Worm (Caenorhabditis elegans) whole organism, L4 larva: Measurements from ENCODE around the gene Y73B6BL.14.
A peak's percentile ranks its signal among the peaks of the same experiment; 100 is the strongest.

Source experiments
- F10B5.3 ChIP-seq: sonication (generic microtip); optimal IDR thresholded peaks from 2 replicates; lab custom pipeline; 2016; ENCODE audit warnings: mild to moderate bottlenecking, missing genetic modification characterization, missing compliant biosample characterization
- F49E8.2 ChIP-seq: sonication (generic microtip); optimal IDR thresholded peaks from 2 replicates; lab custom pipeline; 2016; ENCODE audit warnings: missing compliant biosample characterization, mild to moderate bottlenecking, missing genetic modification characterization, borderline replicate concordance
- R02D3.7 ChIP-seq: fragments of 150-350 bp; sonication (generic microtip); optimal IDR thresholded peaks from 3 replicates; lab custom pipeline; 2014; ENCODE audit warnings: missing biosample characterization, missing genetic modification characterization
- T20F7.1 ChIP-seq: fragments of 200-800 bp; sonication (Bioruptor generic); optimal IDR thresholded peaks from 2 replicates; lab custom pipeline; 2018; ENCODE audit warnings: mild to moderate bottlenecking, missing genetic modification characterization, missing compliant biosample characterization
- ZK546.5 ChIP-seq, 2 experiments: sonication (generic microtip); optimal IDR thresholded peaks; 2 replicates each; lab custom pipeline; 2017; ENCODE audit warnings: missing biosample characterization in 2 of 2, missing genetic modification characterization in 2 of 2
- ceh-20 ChIP-seq: fragments of 200-800 bp; sonication (Bioruptor generic); IDR thresholded peaks from 2 replicates; pipeline ENCODE4 v1.3.6; 2022; ENCODE audit warnings: missing genetic modification reagents, missing genetic modification characterization, missing compliant biosample characterization
- ceh-28 ChIP-seq: fragments of 150-350 bp; optimal IDR thresholded peaks from 2 replicates; lab custom pipeline; 2014; ENCODE audit warnings: missing biosample characterization, missing genetic modification reagents, missing genetic modification characterization
- ceh-32 ChIP-seq: sonication (generic microtip); optimal IDR thresholded peaks from 2 replicates; lab custom pipeline; 2016; ENCODE audit warnings: mild to moderate bottlenecking, missing genetic modification characterization, missing compliant biosample characterization; ENCODE audit not compliant: poor library complexity
- ceh-44 ChIP-seq: fragments of 200-800 bp; sonication (Bioruptor generic); IDR thresholded peaks from 2 replicates; pipeline ENCODE4 v1.3.6; 2022; ENCODE audit warnings: missing genetic modification reagents, missing genetic modification characterization, missing compliant biosample characterization
- cey-2 ChIP-seq: sonication (generic microtip); optimal IDR thresholded peaks from 3 replicates; lab custom pipeline; 2017; ENCODE audit warnings: missing genetic modification characterization, mild to moderate bottlenecking, missing compliant biosample characterization, antibody characterized with exemption, borderline replicate concordance; ENCODE audit not compliant: insufficient read depth
- ctbp-1 ChIP-seq: fragments of 200-800 bp; sonication (Bioruptor generic); IDR thresholded peaks from 2 replicates; pipeline ENCODE4 v1.3.6; 2022; ENCODE audit warnings: missing genetic modification reagents, missing genetic modification characterization, missing compliant biosample characterization
- daf-12 ChIP-seq: fragments of 150-350 bp; optimal IDR thresholded peaks from 2 replicates; lab custom pipeline; 2014; ENCODE audit warnings: missing biosample characterization, missing genetic modification reagents, missing genetic modification characterization
- daf-16 ChIP-seq, 3 experiments: sonication (generic microtip); optimal IDR thresholded peaks; 2 replicates each; lab custom pipeline; 2016 to 2017; ENCODE audit warnings: missing genetic modification characterization in 3 of 3, missing genetic modification reagents in 3 of 3, mild to moderate bottlenecking in 2 of 3, missing compliant biosample characterization in 2 of 3, missing biosample characterization in 1 of 3, moderate library complexity in 1 of 3
- dmd-8 ChIP-seq: fragments of 200-800 bp; sonication (Bioruptor generic); IDR thresholded peaks from 2 replicates; pipeline ENCODE4 v1.3.6; 2022; ENCODE audit warnings: missing genetic modification characterization, missing compliant biosample characterization
- dpl-1 ChIP-seq: fragments of 150-350 bp; optimal IDR thresholded peaks from 2 replicates; lab custom pipeline; 2014; ENCODE audit warnings: missing biosample characterization, missing genetic modification reagents, missing genetic modification characterization
- dve-1 ChIP-seq: sonication (generic microtip); optimal IDR thresholded peaks from 2 replicates; lab custom pipeline; 2017; ENCODE audit warnings: antibody characterized with exemption, mild to moderate bottlenecking, missing genetic modification characterization, missing compliant biosample characterization; ENCODE audit not compliant: insufficient read depth
- fkh-10 ChIP-seq: fragments of 150-350 bp; optimal IDR thresholded peaks from 2 replicates; lab custom pipeline; 2014; ENCODE audit warnings: missing biosample characterization, missing genetic modification reagents, missing genetic modification characterization
- hlh-30 ChIP-seq: sonication (generic microtip); optimal IDR thresholded peaks from 2 replicates; lab custom pipeline; 2017; ENCODE audit warnings: antibody characterized with exemption, mild to moderate bottlenecking, missing genetic modification characterization, missing compliant biosample characterization; ENCODE audit not compliant: insufficient read depth
- lim-7 ChIP-seq: fragments of 200-800 bp; sonication (Bioruptor generic); IDR thresholded peaks from 2 replicates; pipeline ENCODE4 v1.3.6; 2022; ENCODE audit warnings: missing genetic modification characterization, missing compliant biosample characterization
- lin-38 ChIP-seq: fragments of 200-800 bp; sonication (Bioruptor generic); IDR thresholded peaks from 2 replicates; pipeline ENCODE4 v1.3.6; 2022; ENCODE audit warnings: missing genetic modification reagents, missing genetic modification characterization, missing compliant biosample characterization
- lin-39 ChIP-seq: fragments of 150-350 bp; optimal IDR thresholded peaks from 2 replicates; lab custom pipeline; 2014; ENCODE audit warnings: missing biosample characterization, missing genetic modification reagents, missing genetic modification characterization
- mdl-1 ChIP-seq, 2 experiments: fragments of 150-350 bp in 1 of 2; sonication (generic microtip) in 1 of 2; optimal IDR thresholded peaks; 2 replicates each; lab custom pipeline; 2014 to 2017; ENCODE audit warnings: missing biosample characterization in 2 of 2, missing genetic modification characterization in 2 of 2
- mdt-29 ChIP-seq: fragments of 200-800 bp; sonication (Bioruptor generic); IDR thresholded peaks from 2 replicates; pipeline ENCODE4 v1.3.6; 2022; ENCODE audit warnings: missing genetic modification reagents, missing genetic modification characterization, missing compliant biosample characterization
- mes-2 ChIP-seq: sonication (generic microtip); optimal IDR thresholded peaks from 2 replicates; lab custom pipeline; 2016; ENCODE audit warnings: missing genotype, mild to moderate bottlenecking, missing genetic modification characterization, missing compliant biosample characterization; ENCODE audit not compliant: poor library complexity, severe bottlenecking
- mxl-3 ChIP-seq: fragments of 200-800 bp; sonication (Bioruptor generic); optimal IDR thresholded peaks from 2 replicates; lab custom pipeline; 2018; ENCODE audit warnings: mild to moderate bottlenecking, missing genetic modification characterization, missing compliant biosample characterization
- nhr-48 ChIP-seq: sonication (generic microtip); optimal IDR thresholded peaks from 2 replicates; lab custom pipeline; 2016; ENCODE audit warnings: mild to moderate bottlenecking, missing genetic modification characterization, missing compliant biosample characterization
- nhr-6 ChIP-seq: fragments of 150-350 bp; optimal IDR thresholded peaks from 2 replicates; lab custom pipeline; 2014; ENCODE audit warnings: missing biosample characterization, missing genetic modification characterization
- nhr-76 ChIP-seq: fragments of 150-350 bp; optimal IDR thresholded peaks from 2 replicates; lab custom pipeline; 2014; ENCODE audit warnings: missing biosample characterization, missing genetic modification characterization
- pha-4 ChIP-seq, 2 experiments: fragments of 150-350 bp in 1 of 2; fragments of 200-800 bp in 1 of 2; sonication (Bioruptor generic) in 1 of 2; IDR thresholded peaks in 1 of 2; optimal IDR thresholded peaks in 1 of 2; 2 replicates each; pipeline versions ENCODE4 v1.3.6 to Lab custom; 2014 to 2022; ENCODE audit warnings: missing genetic modification characterization in 2 of 2, missing genetic modification reagents in 2 of 2, missing biosample characterization in 1 of 2, missing compliant biosample characterization in 1 of 2
- pqm-1 ChIP-seq: sonication (generic microtip); optimal IDR thresholded peaks from 2 replicates; lab custom pipeline; 2017; ENCODE audit warnings: missing biosample characterization, missing genetic modification characterization
- set-16 ChIP-seq: fragments of 200-800 bp; sonication (Bioruptor generic); IDR thresholded peaks from 2 replicates; pipeline ENCODE4 v1.3.6; 2022; ENCODE audit warnings: missing genetic modification reagents, missing genetic modification characterization, missing compliant biosample characterization
- skn-1 ChIP-seq: fragments of 150-350 bp; optimal IDR thresholded peaks from 2 replicates; lab custom pipeline; 2014; ENCODE audit warnings: missing biosample characterization, missing genetic modification characterization
- snpc-4 ChIP-seq: fragments of 150-350 bp; optimal IDR thresholded peaks from 2 replicates; lab custom pipeline; 2014; ENCODE audit warnings: missing biosample characterization, missing genetic modification characterization
- spr-1 ChIP-seq: sonication (generic microtip); optimal IDR thresholded peaks from 2 replicates; lab custom pipeline; 2016; ENCODE audit warnings: mild to moderate bottlenecking, missing genetic modification characterization, missing compliant biosample characterization
- spr-3 ChIP-seq: fragments of 200-800 bp; sonication (Bioruptor generic); optimal IDR thresholded peaks from 2 replicates; lab custom pipeline; 2018; ENCODE audit warnings: mild to moderate bottlenecking, missing genetic modification characterization, missing compliant biosample characterization
- tag-97 ChIP-seq: fragments of 200-800 bp; sonication (Bioruptor generic); IDR thresholded peaks from 2 replicates; pipeline ENCODE4 v1.3.6; 2022; ENCODE audit warnings: missing genetic modification characterization, missing compliant biosample characterization
- unc-62 ChIP-seq, 3 experiments: fragments of 150-350 bp in 1 of 3; sonication (generic microtip); optimal IDR thresholded peaks in 2 of 3; peaks in 1 of 3; 1 replicate in 1 of 3; 2 replicates in 2 of 3; lab custom pipeline; 2014 to 2017; ENCODE audit warnings: missing biosample characterization in 3 of 3, missing genetic modification characterization in 3 of 3, missing genetic modification reagents in 3 of 3, missing genotype in 1 of 3
- ztf-11 ChIP-seq: fragments of 150-350 bp; optimal IDR thresholded peaks from 2 replicates; lab custom pipeline; 2014; ENCODE audit warnings: missing biosample characterization, missing genetic modification characterization

Y73B6BL.14 gene

ce11 chrIV:6342876-6343275 is at the start of gene Y73B6BL.14:
Y73B6BL.14 (minus strand) TSS chrIV:6342976.
- TF ChIP-seq pha-4 (GFP tag; IDR thresholded peaks at IDR 0.05; lab: Robert Waterston, UW) = no peak
- TF ChIP-seq pha-4 (tag; optimal IDR thresholded peaks at IDR 0.05; lab: Kevin White, UChicago) = no peak
- TF ChIP-seq hlh-30 = no peak
- TF ChIP-seq ceh-32 (tag; lab: Kevin White, UChicago) = no peak
- no peak for TF ChIP-seq mxl-3 (GFP tag; lab: Kevin White, UChicago)
- TF ChIP-seq spr-1 (tag; lab: Kevin White, UChicago) = no peak
- TF ChIP-seq skn-1 = no peak
- TF ChIP-seq F10B5.3 (tag; lab: Kevin White, UChicago) = no peak
- no peak for TF ChIP-seq dpl-1 (GFP tag; lab: Kevin White, UChicago)
- TF ChIP-seq fkh-10 (GFP tag; lab: Kevin White, UChicago) = no peak
- TF ChIP-seq snpc-4 (tag; lab: Kevin White, UChicago) = no peak
- TF ChIP-seq mdl-1 (tag; optimal IDR thresholded peaks at IDR 0.05; lab: Kevin White, UChicago) = no peak
- TF ChIP-seq daf-16 (GFP tag; optimal IDR thresholded peaks at IDR 0.05; lab: Kevin White, UChicago) = no peak
- no peak for TF ChIP-seq daf-16 (tag; optimal IDR thresholded peaks at IDR 0.05; lab: Kevin White, UChicago)

- peak in 1 of 2 experiments; percentile 15 for TF ChIP-seq unc-62 (GFP tag; optimal IDR thresholded peaks at IDR 0.05 in 1 of 2; lab: Kevin White, UChicago)
- no peak for TF ChIP-seq unc-62 (tag; optimal IDR thresholded peaks at IDR 0.05; lab: Kevin White, UChicago)
- TF ChIP-seq ceh-28 (tag; lab: Kevin White, UChicago) = no peak
- no peak for TF ChIP-seq set-16 (GFP tag; lab: Robert Waterston, UW)
- TF ChIP-seq, all 104 proteins: peak for 1
Measured at ce11 chrIV:6391566-6391965, 48.8 kb upstream of the Y73B6BL.14 start.

DNA sequence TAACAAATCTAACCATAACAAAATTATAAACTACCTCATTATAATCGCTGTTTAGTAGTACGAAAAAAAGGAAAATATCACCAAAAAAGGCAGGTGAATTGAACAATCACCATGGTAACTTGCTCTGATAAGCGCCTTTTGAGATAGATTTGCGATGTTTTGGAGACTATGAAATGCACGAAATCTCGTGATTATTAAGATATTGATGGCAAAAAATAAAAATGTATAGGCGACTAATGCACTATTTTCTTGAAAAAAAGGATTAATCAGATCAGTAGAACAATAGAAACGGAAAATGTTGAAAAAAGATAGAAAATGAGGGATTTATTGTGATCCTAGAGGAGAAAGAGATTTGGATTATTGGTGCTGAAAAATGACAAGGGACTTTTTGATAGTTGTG is 45.8 kb upstream of the Y73B6BL.14 start:
- TF ChIP-seq mdt-29 (GFP tag; lab: Robert Waterston, UW) (no peak), nhr-76 (no peak), nhr-48 (tag; lab: Kevin White, UChicago) (no peak), mes-2 (tag; lab: Kevin White, UChicago) (no peak), dve-1 (no peak), ztf-11 (no peak), R02D3.7 (tag; lab: Kevin White, UChicago) (no peak), lin-38 (GFP tag; lab: Robert Waterston, UW) (no peak), pqm-1 (no peak), daf-12 (tag; lab: Kevin White, UChicago) (no peak), T20F7.1 (GFP tag; lab: Kevin White, UChicago) (no peak)

DNA sequence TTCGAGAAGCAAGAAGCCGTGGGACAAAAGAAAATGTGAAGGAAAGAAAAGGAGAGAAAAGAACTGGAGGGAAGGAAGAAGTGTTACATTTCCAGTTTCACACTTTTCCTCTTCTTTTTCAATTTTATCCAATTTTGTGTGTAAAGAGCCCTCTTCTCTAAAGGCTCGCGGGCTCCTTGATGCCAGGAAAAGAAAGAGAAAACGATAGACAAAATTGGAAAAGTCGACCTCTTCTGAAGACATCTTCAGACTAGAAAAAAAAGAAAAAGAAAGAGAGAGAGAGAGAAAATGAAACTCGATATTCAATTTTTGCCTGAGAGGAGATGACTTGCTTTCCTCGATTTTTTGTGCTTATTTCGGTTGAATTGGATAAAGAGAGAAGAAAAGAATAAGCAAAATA is 42.2 kb upstream of the Y73B6BL.14 start:
- TF ChIP-seq lim-7 (GFP tag; lab: Robert Waterston, UW) (no peak), ceh-20 (GFP tag; lab: Robert Waterston, UW) (no peak), cey-2 (tag; lab: Kevin White, UChicago) (no peak), F49E8.2 (tag; lab: Kevin White, UChicago) (no peak), ctbp-1 (GFP tag; lab: Robert Waterston, UW) (peak; percentile 13; the same call in 1 of the 2 replicates), fkh-10 (GFP tag; lab: Kevin White, UChicago) (peak; percentile 69), ZK546.5 (tag; optimal IDR thresholded peaks at IDR 0.05; lab: Kevin White, UChicago) (no peak), lin-39 (no peak), tag-97 (GFP tag; lab: Robert Waterston, UW) (no peak), mes-2 (tag; lab: Kevin White, UChicago) (no peak), spr-1 (tag; lab: Kevin White, UChicago) (no peak), ceh-44 (GFP tag; lab: Robert Waterston, UW) (no peak), pha-4 (GFP tag; IDR thresholded peaks at IDR 0.05; lab: Robert Waterston, UW) (no peak), pha-4 (tag; optimal IDR thresholded peaks at IDR 0.05; lab: Kevin White, UChicago) (no peak), spr-3 (GFP tag; lab: Kevin White, UChicago) (no peak), dmd-8 (GFP tag; lab: Robert Waterston, UW) (no peak), nhr-6 (tag; lab: Kevin White, UChicago) (no peak)
